Fruit fly (Drosophila melanogaster) whole organism, prepupa: ENCODE results near the gene CG3342.

Experiments used
- CG10631 ChIP-seq: fragments of 200-800 bp; sonication (Bioruptor generic); optimal IDR thresholded peaks from 2 replicates; lab custom pipeline; 2016; ENCODE audit warnings: missing biosample characterization, missing genetic modification characterization
- CG10669 ChIP-seq: fragments of 200-800 bp; sonication (Bioruptor generic); optimal IDR thresholded peaks from 3 replicates; lab custom pipeline; 2018; ENCODE audit warnings: missing biosample characterization, mild to moderate bottlenecking, missing genetic modification characterization, moderate library complexity
- CG11294 ChIP-seq: fragments of 200-800 bp; sonication (Bioruptor generic); IDR thresholded peaks from 2 replicates; pipeline ENCODE4 v1.3.6; 2022; ENCODE audit warnings: missing biosample characterization, missing genetic modification characterization
- CG11762 ChIP-seq: fragments of 200-800 bp; sonication (Bioruptor generic); optimal IDR thresholded peaks from 3 replicates; lab custom pipeline; 2016; ENCODE audit warnings: missing biosample characterization, missing genetic modification characterization; ENCODE audit not compliant: insufficient read depth
- CG15336 ChIP-seq: fragments of 200-800 bp; sonication (Bioruptor generic); IDR thresholded peaks from 2 replicates; pipeline ENCODE4 v1.3.6; 2022; ENCODE audit warnings: missing biosample characterization, missing genetic modification characterization
- CG1621 ChIP-seq: fragments of 200-800 bp; sonication (Bioruptor generic); optimal IDR thresholded peaks from 3 replicates; lab custom pipeline; 2018; ENCODE audit warnings: missing biosample characterization, mild to moderate bottlenecking, missing genetic modification characterization
- CG3032 ChIP-seq: fragments of 200-800 bp; optimal IDR thresholded peaks from 2 replicates; lab custom pipeline; 2019; ENCODE audit warnings: missing biosample characterization, mild to moderate bottlenecking, missing genetic modification characterization, moderate library complexity
- CG31627 ChIP-seq: fragments of 200-800 bp; sonication (Bioruptor generic); optimal IDR thresholded peaks from 3 replicates; lab custom pipeline; 2016; ENCODE audit warnings: missing biosample characterization, missing genetic modification characterization
- CG34406 ChIP-seq: fragments of 200-800 bp; sonication (Bioruptor generic); optimal IDR thresholded peaks from 3 replicates; lab custom pipeline; 2016; ENCODE audit warnings: missing biosample characterization, missing genetic modification characterization
- CG3919 ChIP-seq: fragments of 200-800 bp; sonication (Bioruptor generic); optimal IDR thresholded peaks from 3 replicates; lab custom pipeline; 2016; ENCODE audit warnings: missing biosample characterization, missing genetic modification characterization
- CG4318 ChIP-seq: fragments of 200-800 bp; sonication (Bioruptor generic); optimal IDR thresholded peaks from 3 replicates; lab custom pipeline; 2017; ENCODE audit warnings: missing biosample characterization, mild to moderate bottlenecking, missing genetic modification characterization
- CG6163 ChIP-seq: fragments of 200-800 bp; sonication (Bioruptor generic); IDR thresholded peaks from 3 replicates; pipeline ENCODE4 v1.3.6; 2022; ENCODE audit warnings: missing biosample characterization, missing genetic modification characterization
- CG6276 ChIP-seq: fragments of 200-800 bp; sonication (Bioruptor generic); optimal IDR thresholded peaks from 2 replicates; lab custom pipeline; 2017; ENCODE audit warnings: missing biosample characterization, mild to moderate bottlenecking, missing genetic modification characterization
- CG6792 ChIP-seq: fragments of 200-800 bp; sonication (Bioruptor generic); optimal IDR thresholded peaks from 3 replicates; lab custom pipeline; 2016; ENCODE audit warnings: missing biosample characterization, missing genetic modification characterization
- CG6808 ChIP-seq: fragments of 200-800 bp; sonication (Bioruptor generic); optimal IDR thresholded peaks from 3 replicates; lab custom pipeline; 2017; ENCODE audit warnings: missing biosample characterization, missing genetic modification characterization, mild to moderate bottlenecking, moderate library complexity, missing genetic modification reagents
- CG6854 ChIP-seq: fragments of 200-800 bp; sonication (Bioruptor generic); optimal IDR thresholded peaks from 2 replicates; lab custom pipeline; 2017; ENCODE audit warnings: missing biosample characterization, mild to moderate bottlenecking, missing genetic modification characterization
- CG7368 ChIP-seq: fragments of 200-800 bp; sonication (Bioruptor generic); optimal IDR thresholded peaks from 3 replicates; lab custom pipeline; 2016; ENCODE audit warnings: missing biosample characterization, missing genetic modification characterization
- CG8119 ChIP-seq: fragments of 200-800 bp; sonication (Bioruptor generic); IDR thresholded peaks from 3 replicates; pipeline ENCODE4 v1.3.6; 2022; ENCODE audit warnings: missing biosample characterization, missing genetic modification characterization
- CG8319 ChIP-seq: fragments of 200-800 bp; sonication (Bioruptor generic); optimal IDR thresholded peaks from 3 replicates; lab custom pipeline; 2016; ENCODE audit warnings: missing biosample characterization, missing genetic modification characterization
- CG8632 ChIP-seq: fragments of 200-800 bp; sonication (Bioruptor generic); optimal IDR thresholded peaks from 3 replicates; lab custom pipeline; 2016; ENCODE audit warnings: missing biosample characterization, missing genetic modification characterization
- CG9139 ChIP-seq: fragments of 200-800 bp; sonication (Bioruptor generic); optimal IDR thresholded peaks from 3 replicates; lab custom pipeline; 2017; ENCODE audit warnings: missing biosample characterization, mild to moderate bottlenecking, missing genetic modification characterization
- Eip75B ChIP-seq: fragments of 200-800 bp; sonication (Bioruptor generic); optimal IDR thresholded peaks from 3 replicates; lab custom pipeline; 2016; ENCODE audit warnings: missing biosample characterization, missing genetic modification characterization
- Eip78C ChIP-seq: fragments of 200-800 bp; sonication (Bioruptor generic); peaks from one replicate; lab custom pipeline; 2016; ENCODE audit warnings: missing biosample characterization, missing genetic modification characterization
- Eip93F ChIP-seq: fragments of 200-800 bp; sonication (Bioruptor generic); optimal IDR thresholded peaks from 2 replicates; lab custom pipeline; 2016; ENCODE audit warnings: missing biosample characterization, mild to moderate bottlenecking, missing genetic modification characterization
- Ets21C ChIP-seq: fragments of 200-800 bp; sonication (Bioruptor generic); optimal IDR thresholded peaks from 3 replicates; lab custom pipeline; 2016; ENCODE audit warnings: missing biosample characterization, missing genetic modification characterization
- Ets96B ChIP-seq: fragments of 200-800 bp; optimal IDR thresholded peaks from 2 replicates; lab custom pipeline; 2019; ENCODE audit warnings: missing biosample characterization, mild to moderate bottlenecking, missing genetic modification characterization, moderate library complexity
- Hr38 ChIP-seq: sonication (Bioruptor generic); optimal IDR thresholded peaks from 2 replicates; lab custom pipeline; 2016; ENCODE audit warnings: missing biosample characterization, missing genetic modification characterization
- Hr39 ChIP-seq: fragments of 200-800 bp; sonication (Bioruptor generic); optimal IDR thresholded peaks from 2 replicates; lab custom pipeline; 2016; ENCODE audit warnings: missing biosample characterization, missing genetic modification characterization
- Lpt ChIP-seq: fragments of 200-800 bp; sonication (Bioruptor generic); optimal IDR thresholded peaks from 3 replicates; lab custom pipeline; 2016; ENCODE audit warnings: missing biosample characterization, missing genetic modification characterization
- Met ChIP-seq: fragments of 200-800 bp; sonication (Bioruptor generic); optimal IDR thresholded peaks from 3 replicates; lab custom pipeline; 2016; ENCODE audit warnings: missing biosample characterization, missing genetic modification characterization
- Smox ChIP-seq: fragments of 200-800 bp; sonication (Bioruptor generic); optimal IDR thresholded peaks from 3 replicates; lab custom pipeline; 2016; ENCODE audit warnings: missing biosample characterization, missing genetic modification characterization
- Sox14 ChIP-seq: fragments of 200-800 bp; sonication (Bioruptor generic); optimal IDR thresholded peaks from 3 replicates; lab custom pipeline; 2016; ENCODE audit warnings: missing biosample characterization, missing genetic modification characterization
- Sox15 ChIP-seq: fragments of 200-800 bp; sonication (Bioruptor generic); optimal IDR thresholded peaks from 3 replicates; lab custom pipeline; 2016; ENCODE audit warnings: missing biosample characterization, missing genetic modification characterization
- acj6 ChIP-seq: fragments of 200-800 bp; sonication (Bioruptor generic); optimal IDR thresholded peaks from 3 replicates; lab custom pipeline; 2016; ENCODE audit warnings: missing biosample characterization, missing genetic modification characterization
- cyc ChIP-seq: fragments of 200-800 bp; sonication (Bioruptor generic); optimal IDR thresholded peaks from 3 replicates; lab custom pipeline; 2016; ENCODE audit warnings: missing biosample characterization, missing genetic modification characterization
- dac ChIP-seq: fragments of 200-800 bp; sonication (Bioruptor generic); optimal IDR thresholded peaks from 2 replicates; lab custom pipeline; 2017; ENCODE audit warnings: missing biosample characterization, mild to moderate bottlenecking, missing genetic modification characterization
- dsx ChIP-seq: fragments of 200-800 bp; optimal IDR thresholded peaks from 3 replicates; lab custom pipeline; 2019; ENCODE audit warnings: missing biosample characterization, mild to moderate bottlenecking, missing genetic modification characterization, moderate library complexity; ENCODE audit not compliant: poor library complexity, severe bottlenecking
- eg ChIP-seq: fragments of 200-800 bp; sonication (Bioruptor generic); IDR thresholded peaks from 3 replicates; pipeline ENCODE4 v1.3.6; 2022; ENCODE audit warnings: missing biosample characterization, missing genetic modification characterization
- esn ChIP-seq: fragments of 200-800 bp; sonication (Bioruptor generic); optimal IDR thresholded peaks from 2 replicates; lab custom pipeline; 2016; ENCODE audit warnings: missing biosample characterization, mild to moderate bottlenecking, missing genetic modification characterization, moderate library complexity
- fd59A ChIP-seq: fragments of 200-800 bp; sonication (Bioruptor generic); optimal IDR thresholded peaks from 2 replicates; lab custom pipeline; 2017; ENCODE audit warnings: missing biosample characterization, mild to moderate bottlenecking, missing genetic modification characterization, missing genetic modification reagents
- fd85E ChIP-seq: fragments of 200-800 bp; sonication (Bioruptor generic); optimal IDR thresholded peaks from 3 replicates; lab custom pipeline; 2016; ENCODE audit warnings: missing biosample characterization, missing genetic modification characterization
- lz ChIP-seq: fragments of 200-800 bp; sonication (Bioruptor generic); optimal IDR thresholded peaks from 3 replicates; lab custom pipeline; 2016; ENCODE audit warnings: missing biosample characterization, missing genetic modification characterization
- net ChIP-seq: fragments of 200-800 bp; sonication (Bioruptor generic); optimal IDR thresholded peaks from 3 replicates; lab custom pipeline; 2016; ENCODE audit warnings: missing biosample characterization, missing genetic modification characterization
- salr ChIP-seq, 2 experiments: fragments of 200-800 bp; sonication (Bioruptor generic); optimal IDR thresholded peaks; 3 replicates each; lab custom pipeline; 2016 to 2018; ENCODE audit warnings: missing biosample characterization in 2 of 2, missing genetic modification characterization in 2 of 2, mild to moderate bottlenecking in 1 of 2
- spab ChIP-seq: fragments of 200-800 bp; sonication (Bioruptor generic); optimal IDR thresholded peaks from 2 replicates; lab custom pipeline; 2017; ENCODE audit warnings: missing biosample characterization, mild to moderate bottlenecking, missing genetic modification characterization, missing genetic modification reagents
- ss ChIP-seq, 2 experiments: fragments of 200-800 bp; sonication (Bioruptor generic); optimal IDR thresholded peaks; 2 replicates in 1 of 2; 3 replicates in 1 of 2; lab custom pipeline; 2017 to 2018; ENCODE audit warnings: mild to moderate bottlenecking in 2 of 2, missing biosample characterization in 2 of 2, missing genetic modification characterization in 2 of 2, moderate library complexity in 1 of 2
- svp ChIP-seq: fragments of 200-800 bp; sonication (Bioruptor generic); peaks from one replicate; lab custom pipeline; 2016; ENCODE audit warnings: missing biosample characterization, missing genetic modification characterization
- topi ChIP-seq: fragments of 200-800 bp; sonication (Bioruptor generic); optimal IDR thresholded peaks from 3 replicates; lab custom pipeline; 2016; ENCODE audit warnings: missing biosample characterization, missing genetic modification characterization
- vri ChIP-seq: fragments of 200-800 bp; sonication (Bioruptor generic); optimal IDR thresholded peaks from 3 replicates; lab custom pipeline; 2016; ENCODE audit warnings: missing biosample characterization, mild to moderate bottlenecking, missing genetic modification characterization

The CG3342 gene

dm6 chrX:6545862-6546270 is 18.2 kb upstream of the CG3342 start:
- TF ChIP-seq CG10631 (no peak), Eip75B (no peak), lz (GFP tag; lab: Kevin White, UChicago) (no peak), CG3032 (no peak), CG3919 (GFP tag; lab: Kevin White, UChicago) (no peak), cyc (GFP tag; lab: Kevin White, UChicago) (no peak), vri (GFP tag; lab: Kevin White, UChicago) (peak; percentile 56), dac (GFP tag; lab: Kevin White, UChicago) (no peak), CG8632 (no peak), salr (GFP tag; optimal IDR thresholded peaks at IDR 0.05; lab: Kevin White, UChicago) (no peak), CG8319 (GFP tag; lab: Kevin White, UChicago) (no peak), spab (GFP tag; lab: Kevin White, UChicago) (no peak), CG7368 (GFP tag; lab: Kevin White, UChicago) (no peak), Hr39 (no peak), Ets96B (tag; lab: Kevin White, UChicago) (no peak), fd59A (GFP tag; lab: Kevin White, UChicago) (no peak), Eip78C (GFP tag; lab: Kevin White, UChicago) (peak; percentile 49), eg (peak; percentile 14; the same call in 1 of the 3 replicates), CG15336 (peak; percentile 46), CG4318 (GFP tag; lab: Kevin White, UChicago) (no peak), CG9139 (GFP tag; lab: Kevin White, UChicago) (no peak), topi (GFP tag; lab: Kevin White, UChicago) (no peak), Smox (no peak), Sox15 (GFP tag; lab: Kevin White, UChicago) (no peak), Lpt (GFP tag; lab: Kevin White, UChicago) (no peak), net (GFP tag; lab: Kevin White, UChicago) (no peak), CG6808 (GFP tag; lab: Kevin White, UChicago) (no peak), svp (GFP tag; lab: Kevin White, UChicago) (peak; percentile 73), CG6163 (GFP tag; lab: Robert Waterston, UW) (0 out of 3 replicates have a peak, but pooled peaks have one; percentile 31), Met (GFP tag; lab: Kevin White, UChicago) (peak; percentile 1), Ets21C (GFP tag; lab: Kevin White, UChicago) (no peak), Hr38 (no peak), esn (GFP tag; lab: Kevin White, UChicago) (no peak), CG31627 (GFP tag; lab: Kevin White, UChicago) (no peak), ss (GFP tag; optimal IDR thresholded peaks at IDR 0.05; lab: Kevin White, UChicago) (no peak)

DNA sequence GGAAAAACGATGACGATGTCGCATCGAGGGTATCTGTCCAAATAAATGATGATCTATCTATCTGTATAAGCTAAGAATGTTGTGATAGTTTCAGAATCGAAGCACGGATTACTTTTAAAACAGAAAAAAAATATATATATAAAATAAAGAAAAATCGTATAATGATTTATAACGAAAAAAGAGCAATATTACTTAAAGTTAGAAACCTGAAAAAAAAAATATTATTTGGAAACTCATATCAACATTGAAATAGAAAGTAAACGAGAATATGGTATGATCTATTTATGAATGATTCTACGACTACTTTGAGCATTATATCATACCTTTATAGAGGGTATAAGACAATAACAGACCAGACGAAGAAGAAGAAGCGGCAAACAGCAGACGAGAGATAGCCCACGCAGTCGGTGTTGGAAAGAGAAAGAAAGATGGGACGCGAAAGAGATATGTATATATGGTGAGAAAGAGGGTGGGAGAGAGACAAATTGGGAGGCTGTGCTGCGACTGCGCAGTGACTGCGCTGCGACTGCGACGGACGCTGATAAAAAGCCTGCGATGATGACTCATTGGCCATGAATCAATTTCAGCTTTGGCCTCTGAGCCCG is 16.0 kb upstream of the CG3342 start:
- TF ChIP-seq CG11762 (GFP tag; lab: Kevin White, UChicago) (no peak), CG8632 (no peak), Sox15 (GFP tag; lab: Kevin White, UChicago) (no peak), acj6 (GFP tag; lab: Kevin White, UChicago) (no peak), CG15336 (no peak), cyc (GFP tag; lab: Kevin White, UChicago) (no peak), CG6276 (GFP tag; lab: Kevin White, UChicago) (no peak), dsx (GFP tag; lab: Kevin White, UChicago) (no peak), CG11294 (GFP tag; lab: Robert Waterston, UW) (no peak), Lpt (GFP tag; lab: Kevin White, UChicago) (no peak), CG6808 (GFP tag; lab: Kevin White, UChicago) (no peak), Eip93F (no peak), CG6163 (GFP tag; lab: Robert Waterston, UW) (0 out of 3 replicates have a peak, but pooled peaks have one; percentile 19), CG7368 (GFP tag; lab: Kevin White, UChicago) (no peak), CG6854 (GFP tag; lab: Kevin White, UChicago) (no peak), CG10631 (peak; percentile 30), CG10669 (GFP tag; lab: Kevin White, UChicago) (no peak), Sox14 (GFP tag; lab: Kevin White, UChicago) (no peak), fd85E (no peak), CG6792 (no peak), salr (GFP tag; optimal IDR thresholded peaks at IDR 0.05; lab: Kevin White, UChicago) (peak in 1 of 2 experiments; percentile 1), Eip75B (no peak), CG34406 (GFP tag; lab: Kevin White, UChicago) (no peak), eg (no peak), CG8119 (GFP tag; lab: Robert Waterston, UW) (no peak), Met (GFP tag; lab: Kevin White, UChicago) (no peak), CG1621 (no peak), fd59A (GFP tag; lab: Kevin White, UChicago) (no peak), spab (GFP tag; lab: Kevin White, UChicago) (no peak)
